Fruit fly (Drosophila melanogaster) whole organism, pupa: Measurements from ENCODE around the gene tgo.

ENCODE experiments used
- CG13204 ChIP-seq: fragments of 200-800 bp; sonication (Bioruptor generic); optimal IDR thresholded peaks from 2 replicates; lab custom pipeline; 2018; ENCODE audit warnings: missing biosample characterization, mild to moderate bottlenecking, missing genetic modification characterization, moderate library complexity
- CG14655 ChIP-seq: fragments of 200-800 bp; sonication (Bioruptor generic); optimal IDR thresholded peaks from 3 replicates; lab custom pipeline; 2017; ENCODE audit warnings: mild to moderate bottlenecking, missing biosample characterization, missing genetic modification reagents, missing genetic modification characterization
- CG15710 ChIP-seq: fragments of 200-800 bp; sonication (Bioruptor generic); optimal IDR thresholded peaks from 2 replicates; lab custom pipeline; 2018; ENCODE audit warnings: missing biosample characterization, mild to moderate bottlenecking, missing genetic modification characterization, moderate library complexity
- CG8159 ChIP-seq: fragments of 200-800 bp; sonication (Bioruptor generic); optimal IDR thresholded peaks from 3 replicates; lab custom pipeline; 2018; ENCODE audit warnings: missing biosample characterization, mild to moderate bottlenecking, missing genetic modification characterization, moderate library complexity
- CG8301 ChIP-seq: fragments of 200-800 bp; sonication (Bioruptor generic); optimal IDR thresholded peaks from 2 replicates; lab custom pipeline; 2018; ENCODE audit warnings: missing biosample characterization, mild to moderate bottlenecking, missing genetic modification characterization
- EcR ChIP-seq: fragments of 200-800 bp; sonication (Bioruptor generic); optimal IDR thresholded peaks from 3 replicates; lab custom pipeline; 2019; ENCODE audit warnings: missing biosample characterization, missing genetic modification characterization, mild to moderate bottlenecking, moderate library complexity, missing genetic modification reagents
- Pif1B ChIP-seq: fragments of 200-800 bp; sonication (Bioruptor generic); optimal IDR thresholded peaks from 3 replicates; lab custom pipeline; 2016; ENCODE audit warnings: missing biosample characterization, missing genetic modification characterization

- TF ChIP-seq CG14655: no peak
- TF ChIP-seq EcR (GFP tag; lab: Kevin White, UChicago): no peak
- no peak for TF ChIP-seq CG15710
- no peak for TF ChIP-seq CG8159 (tag; lab: Kevin White, UChicago)
- no peak for TF ChIP-seq CG8301 (tag; lab: Kevin White, UChicago)
- TF ChIP-seq CG13204 (GFP tag; lab: Kevin White, UChicago): no peak
- TF ChIP-seq Pif1B (GFP tag; lab: Kevin White, UChicago): no peak
Observed at dm6 chr3R:9011708-9012107, 8.1 kb downstream of the tgo start.
